Worm (Caenorhabditis elegans) whole organism, early embryonic: ENCODE results near the gene F55F3.4.

ENCODE experiments used
- ama-1 ChIP-seq: fragments of 150-350 bp; optimal IDR thresholded peaks from 2 replicates; lab custom pipeline; 2014
- sea-1 ChIP-seq: fragments of 200-800 bp; sonication (Bioruptor generic); conservative IDR thresholded peaks from 2 replicates; pipeline ENCODE4 v1.3.6; 2022; ENCODE audit warnings: missing genetic modification characterization, missing compliant biosample characterization

DNA sequence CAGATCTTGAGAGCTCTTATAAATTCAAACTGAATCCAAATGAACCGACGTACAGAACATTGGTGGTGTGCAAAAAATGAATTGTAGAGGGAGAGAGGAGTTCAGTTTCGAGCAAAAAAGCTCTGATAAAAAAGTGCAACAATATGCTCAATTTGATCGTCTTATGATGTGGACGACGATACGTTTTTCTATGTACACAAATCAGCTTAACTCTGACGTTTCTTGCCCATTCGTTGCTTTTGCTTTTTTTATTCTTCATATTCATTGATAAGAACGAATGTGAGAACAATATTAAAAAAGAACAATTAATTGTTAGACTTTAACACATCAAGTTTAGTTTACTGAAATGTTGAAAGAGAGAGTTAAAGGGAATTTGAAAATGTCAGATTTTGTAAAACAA, 11.2 kb upstream of the F55F3.4 start:
- TF ChIP-seq sea-1 (GFP tag; lab: Robert Waterston, UW), result no peak
- no peak for TF ChIP-seq ama-1
